Worm (Caenorhabditis elegans) whole organism, L2 larva: ENCODE results near the gene C34B4.5.
A peak's percentile ranks its signal among the peaks of the same experiment; 100 is the strongest.

Experiments
- C34F6.9 ChIP-seq: fragments of 150-350 bp; optimal IDR thresholded peaks from 2 replicates; lab custom pipeline; 2014; ENCODE audit warnings: missing biosample characterization, missing genetic modification characterization
- F13H6.1 ChIP-seq: sonication (generic microtip); optimal IDR thresholded peaks from 2 replicates; lab custom pipeline; 2016; ENCODE audit warnings: missing genetic modification characterization, missing compliant biosample characterization
- R02D3.7 ChIP-seq: fragments of 150-350 bp; optimal IDR thresholded peaks from 2 replicates; lab custom pipeline; 2014; ENCODE audit warnings: missing biosample characterization, missing genetic modification characterization
- Y55F3AM.14 ChIP-seq: fragments of 200-800 bp; sonication (Bioruptor generic); optimal IDR thresholded peaks from 2 replicates; lab custom pipeline; 2018; ENCODE audit warnings: mild to moderate bottlenecking, missing genetic modification characterization, missing compliant biosample characterization
- ZK546.5 ChIP-seq: sonication (generic microtip); optimal IDR thresholded peaks from 2 replicates; lab custom pipeline; 2017; ENCODE audit warnings: missing biosample characterization, missing genetic modification characterization
- alr-1 ChIP-seq: fragments of 150-350 bp; optimal IDR thresholded peaks from 2 replicates; lab custom pipeline; 2014; ENCODE audit warnings: missing biosample characterization, missing genetic modification characterization
- aly-2 ChIP-seq: fragments of 150-350 bp; optimal IDR thresholded peaks from 2 replicates; lab custom pipeline; 2014; ENCODE audit warnings: missing biosample characterization, missing genetic modification characterization
- ama-1 ChIP-seq: fragments of 150-350 bp; optimal IDR thresholded peaks from 2 replicates; lab custom pipeline; 2018; ENCODE audit warnings: inconsistent platforms
- blmp-1 ChIP-seq: sonication (generic microtip); optimal IDR thresholded peaks from 2 replicates; lab custom pipeline; 2017; ENCODE audit warnings: missing genetic modification characterization, mild to moderate bottlenecking, missing compliant biosample characterization, antibody characterized with exemption, moderate library complexity; ENCODE audit not compliant: insufficient read depth
- ceh-16 ChIP-seq: fragments of 150-350 bp; optimal IDR thresholded peaks from 2 replicates; lab custom pipeline; 2014; ENCODE audit warnings: missing biosample characterization, missing genetic modification characterization
- ceh-82 ChIP-seq: fragments of 150-350 bp; optimal IDR thresholded peaks from 2 replicates; lab custom pipeline; 2014; ENCODE audit warnings: missing biosample characterization, missing genetic modification characterization
- crh-2 ChIP-seq: sonication (generic microtip); optimal IDR thresholded peaks from 2 replicates; lab custom pipeline; 2017; ENCODE audit warnings: missing biosample characterization, missing genetic modification characterization
- dmd-4 ChIP-seq: sonication (generic microtip); optimal IDR thresholded peaks from 2 replicates; lab custom pipeline; 2017; ENCODE audit warnings: missing biosample characterization, missing genetic modification characterization
- egl-27 ChIP-seq: sonication (generic microtip); optimal IDR thresholded peaks from 3 replicates; lab custom pipeline; 2017; ENCODE audit warnings: missing biosample characterization, missing genetic modification reagents, missing genetic modification characterization
- elt-1 ChIP-seq: fragments of 150-350 bp; optimal IDR thresholded peaks from 2 replicates; lab custom pipeline; 2014; ENCODE audit warnings: missing biosample characterization, missing genetic modification characterization
- elt-3 ChIP-seq: sonication (generic microtip); optimal IDR thresholded peaks from 2 replicates; lab custom pipeline; 2017; ENCODE audit warnings: missing biosample characterization, missing genetic modification characterization
- fos-1 ChIP-seq: fragments of 150-350 bp; optimal IDR thresholded peaks from 2 replicates; lab custom pipeline; 2014; ENCODE audit warnings: missing biosample characterization, missing genetic modification characterization
- gmeb-1 ChIP-seq: fragments of 150-350 bp; optimal IDR thresholded peaks from 2 replicates; lab custom pipeline; 2014; ENCODE audit warnings: missing biosample characterization, missing genetic modification characterization
- lin-11 ChIP-seq: fragments of 150-350 bp; sonication (generic microtip); optimal IDR thresholded peaks from 2 replicates; lab custom pipeline; 2014; ENCODE audit warnings: missing biosample characterization, missing genetic modification characterization, inconsistent platforms, mixed read lengths
- lin-13 ChIP-seq: fragments of 150-350 bp; optimal IDR thresholded peaks from 2 replicates; lab custom pipeline; 2014; ENCODE audit warnings: missing biosample characterization, missing genetic modification reagents, missing genetic modification characterization
- lin-39 ChIP-seq: fragments of 150-350 bp; optimal IDR thresholded peaks from 2 replicates; lab custom pipeline; 2014; ENCODE audit warnings: missing biosample characterization, missing genetic modification reagents, missing genetic modification characterization
- lsy-2 ChIP-seq, 2 experiments: fragments of 150-350 bp in 1 of 2; sonication (generic microtip) in 1 of 2; optimal IDR thresholded peaks; 2 replicates each; lab custom pipeline; 2014 to 2017; ENCODE audit warnings: missing biosample characterization in 2 of 2, missing genetic modification characterization in 2 of 2
- mab-5 ChIP-seq: fragments of 150-350 bp; optimal IDR thresholded peaks from 2 replicates; lab custom pipeline; 2014; ENCODE audit warnings: missing biosample characterization, missing genetic modification characterization
- mbf-1 ChIP-seq: sonication (generic microtip); optimal IDR thresholded peaks from 2 replicates; lab custom pipeline; 2017; ENCODE audit warnings: missing biosample characterization, missing genetic modification characterization
- mdl-1 ChIP-seq, 2 experiments: fragments of 150-350 bp in 1 of 2; sonication (generic microtip) in 1 of 2; optimal IDR thresholded peaks; 2 replicates each; lab custom pipeline; 2017; ENCODE audit warnings: missing biosample characterization in 2 of 2, missing genetic modification characterization in 2 of 2
- nhr-10 ChIP-seq: sonication (generic microtip); optimal IDR thresholded peaks from 2 replicates; lab custom pipeline; 2017; ENCODE audit warnings: missing biosample characterization, missing genetic modification characterization
- nhr-11 ChIP-seq: fragments of 150-350 bp; optimal IDR thresholded peaks from 2 replicates; lab custom pipeline; 2014; ENCODE audit warnings: missing biosample characterization, missing genetic modification characterization
- nhr-12 ChIP-seq: fragments of 150-350 bp; optimal IDR thresholded peaks from 2 replicates; lab custom pipeline; 2014; ENCODE audit warnings: missing biosample characterization, missing genetic modification characterization
- nhr-129 ChIP-seq: fragments of 150-350 bp; optimal IDR thresholded peaks from 2 replicates; lab custom pipeline; 2014; ENCODE audit warnings: missing biosample characterization, missing genetic modification characterization
- nhr-21 ChIP-seq: fragments of 150-350 bp; optimal IDR thresholded peaks from 2 replicates; lab custom pipeline; 2014; ENCODE audit warnings: missing biosample characterization, missing genetic modification characterization
- nhr-23 ChIP-seq: fragments of 150-350 bp; optimal IDR thresholded peaks from 2 replicates; lab custom pipeline; 2014; ENCODE audit warnings: missing biosample characterization, missing genetic modification reagents, missing genetic modification characterization
- nhr-237 ChIP-seq: fragments of 150-350 bp; optimal IDR thresholded peaks from 2 replicates; lab custom pipeline; 2014; ENCODE audit warnings: missing biosample characterization, missing genetic modification characterization
- nhr-25 ChIP-seq: fragments of 150-350 bp; sonication (generic microtip); optimal IDR thresholded peaks from 3 replicates; lab custom pipeline; 2014; ENCODE audit warnings: missing biosample characterization, missing genetic modification characterization
- nhr-6 ChIP-seq: fragments of 150-350 bp; optimal IDR thresholded peaks from 2 replicates; lab custom pipeline; 2014; ENCODE audit warnings: missing biosample characterization, missing genetic modification characterization
- nhr-77 ChIP-seq: fragments of 150-350 bp; optimal IDR thresholded peaks from 2 replicates; lab custom pipeline; 2014; ENCODE audit warnings: missing biosample characterization, missing genetic modification characterization
- peb-1 ChIP-seq: fragments of 150-350 bp; optimal IDR thresholded peaks from 2 replicates; lab custom pipeline; 2014; ENCODE audit warnings: missing biosample characterization, missing genetic modification characterization
- sem-4 ChIP-seq: fragments of 150-350 bp; optimal IDR thresholded peaks from 2 replicates; lab custom pipeline; 2014; ENCODE audit warnings: missing biosample characterization, missing genetic modification reagents, missing genetic modification characterization
- skn-1 ChIP-seq: sonication (generic microtip); optimal IDR thresholded peaks from 2 replicates; lab custom pipeline; 2017; ENCODE audit warnings: missing biosample characterization, missing genetic modification characterization
- sma-3 ChIP-seq: sonication (generic microtip); optimal IDR thresholded peaks from 2 replicates; lab custom pipeline; 2016; ENCODE audit warnings: missing genetic modification reagents, missing genetic modification characterization, missing compliant biosample characterization
- sma-9 ChIP-seq, 2 experiments: fragments of 150-350 bp in 1 of 2; sonication (generic microtip) in 1 of 2; optimal IDR thresholded peaks; 2 replicates each; lab custom pipeline; 2014 to 2016; ENCODE audit warnings: missing genetic modification characterization in 2 of 2, mild to moderate bottlenecking in 1 of 2, missing biosample characterization in 1 of 2, missing compliant biosample characterization in 1 of 2, missing genetic modification reagents in 1 of 2, moderate library complexity in 1 of 2
- snpc-4 ChIP-seq: fragments of 150-350 bp; optimal IDR thresholded peaks from 2 replicates; lab custom pipeline; 2014; ENCODE audit warnings: missing biosample characterization, missing genetic modification characterization
- unc-39 ChIP-seq: fragments of 150-350 bp; optimal IDR thresholded peaks from 2 replicates; lab custom pipeline; 2014; ENCODE audit warnings: missing biosample characterization, missing genetic modification characterization
- unc-55 ChIP-seq: fragments of 150-350 bp; sonication (generic microtip); optimal IDR thresholded peaks from 3 replicates; lab custom pipeline; 2014; ENCODE audit warnings: missing biosample characterization, missing genetic modification reagents, missing genetic modification characterization
- unc-62 ChIP-seq: fragments of 150-350 bp; optimal IDR thresholded peaks from 2 replicates; lab custom pipeline; 2014; ENCODE audit warnings: missing biosample characterization, missing genetic modification reagents, missing genetic modification characterization
- zag-1 ChIP-seq: fragments of 150-350 bp; optimal IDR thresholded peaks from 2 replicates; lab custom pipeline; 2014; ENCODE audit warnings: missing biosample characterization, missing genetic modification characterization
- ztf-1 ChIP-seq: fragments of 200-800 bp; sonication (Bioruptor generic); conservative IDR thresholded peaks from 2 replicates; pipeline ENCODE4 v1.3.6; 2022; ENCODE audit warnings: missing genetic modification characterization, missing compliant biosample characterization
- ztf-11 ChIP-seq: sonication (generic microtip); optimal IDR thresholded peaks from 2 replicates; lab custom pipeline; 2017; ENCODE audit warnings: missing biosample characterization, missing genetic modification characterization
- ztf-4 ChIP-seq: fragments of 150-350 bp; optimal IDR thresholded peaks from 2 replicates; lab custom pipeline; 2014; ENCODE audit warnings: missing biosample characterization, missing genetic modification characterization

The C34B4.5 gene

ce11 chrV:13085917-13086552 is 9.7 kb upstream of the C34B4.5 start:
- TF ChIP-seq F13H6.1 (peak; percentile 91), nhr-237 (tag; lab: Kevin White, UChicago) (no peak), Y55F3AM.14 (GFP tag; lab: Kevin White, UChicago) (no peak), fos-1 (tag; lab: Kevin White, UChicago) (peak; percentile 43), unc-62 (GFP tag; lab: Kevin White, UChicago) (peak; percentile 30), sem-4 (tag; lab: Kevin White, UChicago) (peak; percentile 87), snpc-4 (tag; lab: Kevin White, UChicago) (peak; percentile 47), ZK546.5 (tag; lab: Kevin White, UChicago) (no peak), lin-11 (tag; lab: Kevin White, UChicago) (peak; percentile 34), dmd-4 (tag; lab: Kevin White, UChicago) (no peak), nhr-77 (tag; lab: Kevin White, UChicago) (no peak), ama-1 (lab: Kevin White, UChicago) (peak; percentile 60), aly-2 (tag; lab: Kevin White, UChicago) (no peak), blmp-1 (tag; lab: Kevin White, UChicago) (no peak), nhr-23 (no peak), gmeb-1 (no peak), nhr-25 (peak; percentile 57), ztf-1 (GFP tag; lab: Robert Waterston, UW) (no peak), ztf-11 (tag; lab: Kevin White, UChicago) (no peak), peb-1 (tag; lab: Kevin White, UChicago) (no peak), unc-39 (tag; lab: Kevin White, UChicago) (peak; percentile 45), lin-39 (tag; lab: Kevin White, UChicago) (peak; percentile 55), sma-9 (GFP tag; optimal IDR thresholded peaks at IDR 0.05; lab: Kevin White, UChicago) (peak; percentile 93), sma-9 (tag; optimal IDR thresholded peaks at IDR 0.05; lab: Kevin White, UChicago) (no peak), lsy-2 (tag; optimal IDR thresholded peaks at IDR 0.05; lab: Kevin White, UChicago) (peak; percentile 32 to 66), crh-2 (peak; percentile 88), nhr-11 (no peak), egl-27 (peak; percentile 64), mbf-1 (no peak), R02D3.7 (tag; lab: Kevin White, UChicago) (no peak), ceh-16 (tag; lab: Kevin White, UChicago) (peak; percentile 61), lin-13 (peak; percentile 73), nhr-6 (tag; lab: Kevin White, UChicago) (no peak), unc-55 (GFP tag; lab: Kevin White, UChicago) (peak; percentile 77), elt-1 (no peak), alr-1 (tag; lab: Kevin White, UChicago) (no peak), sma-3 (GFP tag; lab: Kevin White, UChicago) (peak; percentile 51), nhr-12 (tag; lab: Kevin White, UChicago) (no peak), elt-3 (tag; lab: Kevin White, UChicago) (no peak), ceh-82 (peak; percentile 2), mab-5 (tag; lab: Kevin White, UChicago) (no peak), C34F6.9 (peak; percentile 68), nhr-10 (no peak), ztf-4 (tag; lab: Kevin White, UChicago) (peak; percentile 75), nhr-129 (peak; percentile 82), nhr-21 (tag; lab: Kevin White, UChicago) (peak; percentile 27), zag-1 (peak; percentile 59), mdl-1 (tag; optimal IDR thresholded peaks at IDR 0.05; lab: Kevin White, UChicago) (peak; percentile 13 to 26), skn-1 (tag; lab: Kevin White, UChicago) (peak; percentile 24)
